Fruit fly (Drosophila melanogaster) whole organism, embryonic: ENCODE data around the gene SecS.

ENCODE experiments used
- E2f2 ChIP-seq: fragments of 200-800 bp; sonication (Bioruptor generic); IDR thresholded peaks from 2 replicates; pipeline ENCODE4 v1.3.6; 2022; ENCODE audit warnings: missing biosample characterization, missing genetic modification characterization
- ab ChIP-seq: fragments of 200-800 bp; sonication (Bioruptor generic); optimal IDR thresholded peaks from 2 replicates; lab custom pipeline; 2016; ENCODE audit warnings: missing biosample characterization, missing genetic modification characterization

DNA sequence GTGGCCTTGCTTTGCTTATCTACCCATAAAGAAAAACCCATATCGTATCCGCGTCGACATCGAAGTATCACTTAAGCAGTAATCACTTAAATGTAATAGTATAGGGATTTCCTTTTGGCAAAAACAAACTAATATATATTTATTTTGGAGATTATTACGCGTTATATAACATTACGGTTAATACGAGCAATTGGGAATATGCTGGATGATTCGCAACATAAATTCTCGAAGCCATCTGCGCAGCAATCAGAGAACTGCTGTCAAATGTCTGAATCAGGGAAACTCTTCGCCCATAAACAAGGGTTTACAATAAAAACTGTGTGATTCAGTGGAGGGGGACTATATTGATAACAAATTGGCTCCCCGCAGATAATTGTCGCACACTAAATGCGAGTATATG, 9.4 kb downstream of the SecS start:
- no peak for TF ChIP-seq ab (GFP tag; lab: Kevin White, UChicago)
- no peak for TF ChIP-seq E2f2
